Worm (Caenorhabditis elegans) whole organism, early embryonic: ENCODE measurements around the gene srw-44.

Source experiments
- ceh-13 ChIP-seq: fragments of 200-800 bp; sonication (Bioruptor generic); optimal IDR thresholded peaks from 2 replicates; lab custom pipeline; 2018; ENCODE audit warnings: mild to moderate bottlenecking, missing genetic modification characterization, missing compliant biosample characterization
- ceh-36 ChIP-seq: sonication (generic microtip); optimal IDR thresholded peaks from 2 replicates; lab custom pipeline; 2016; ENCODE audit warnings: missing genetic modification characterization, inconsistent platforms, missing compliant biosample characterization

DNA sequence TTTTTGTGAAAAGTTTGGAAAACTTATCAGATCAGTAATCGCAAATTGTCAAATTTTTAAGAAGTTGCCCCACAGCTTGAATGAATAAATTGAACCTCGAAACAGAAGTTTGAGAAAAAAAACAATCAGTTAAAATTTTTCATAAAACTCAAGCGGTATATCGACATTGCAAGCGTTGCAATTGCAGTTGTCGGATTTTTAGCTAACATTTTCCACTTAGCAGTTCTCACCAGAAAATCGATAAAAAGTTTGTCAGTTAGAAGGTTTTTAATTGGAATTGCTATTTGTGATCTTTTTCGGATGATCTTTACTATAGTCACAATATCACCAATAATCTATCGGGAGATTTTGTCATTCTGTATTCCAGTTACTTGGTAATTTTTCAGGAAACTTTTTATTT lies 5.6 kb downstream of the srw-44 start, which contains the start of gene srw-43:
- no peak for TF ChIP-seq ceh-36 (tag; lab: Kevin White, UChicago)
- TF ChIP-seq ceh-13 (GFP tag; lab: Kevin White, UChicago): no peak
